Fruit fly (Drosophila melanogaster) whole organism, embryonic: ENCODE measurements around the gene Tusp.
A peak's percentile ranks its signal among the peaks of the same experiment; 100 is the strongest.

ENCODE experiments used
- Ada2b ChIP-seq: fragments of 200-800 bp; sonication (Bioruptor generic); IDR thresholded peaks from 2 replicates; pipeline ENCODE4 v1.3.6; 2022; ENCODE audit warnings: missing biosample characterization, missing genetic modification characterization
- Atf6 ChIP-seq: fragments of 200-800 bp; sonication (Bioruptor generic); IDR thresholded peaks from 2 replicates; pipeline ENCODE4 v1.3.6; 2022; ENCODE audit warnings: missing biosample characterization, missing genetic modification characterization
- Blimp-1 ChIP-seq: fragments of 200-800 bp; sonication (Bioruptor generic); optimal IDR thresholded peaks from 3 replicates; lab custom pipeline; 2018; ENCODE audit warnings: missing biosample characterization, missing genetic modification characterization, mild to moderate bottlenecking, moderate library complexity, missing genetic modification reagents
- CG10209 ChIP-seq: fragments of 200-800 bp; sonication (Bioruptor generic); optimal IDR thresholded peaks from 3 replicates; lab custom pipeline; 2017; ENCODE audit warnings: missing biosample characterization, mild to moderate bottlenecking, missing genetic modification characterization, missing genetic modification reagents
- CG10654 ChIP-seq: fragments of 200-800 bp; sonication (Bioruptor generic); optimal IDR thresholded peaks from 2 replicates; lab custom pipeline; 2016; ENCODE audit warnings: missing biosample characterization, missing genetic modification characterization
- CG11085 ChIP-seq: fragments of 200-800 bp; sonication (Bioruptor generic); IDR thresholded peaks from 2 replicates; pipeline ENCODE4 v1.3.6; 2022; ENCODE audit warnings: missing biosample characterization, missing genetic modification characterization
- CG12299 ChIP-seq: fragments of 200-800 bp; sonication (Bioruptor generic); optimal IDR thresholded peaks from 2 replicates; lab custom pipeline; 2018; ENCODE audit warnings: missing biosample characterization, mild to moderate bottlenecking, missing genetic modification characterization
- CG13296 ChIP-seq: fragments of 200-800 bp; sonication (Bioruptor generic); optimal IDR thresholded peaks from 3 replicates; lab custom pipeline; 2018; ENCODE audit warnings: missing biosample characterization, mild to moderate bottlenecking, missing genetic modification characterization
- CG13775 ChIP-seq: fragments of 200-800 bp; sonication (Bioruptor generic); optimal IDR thresholded peaks from 3 replicates; lab custom pipeline; 2017; ENCODE audit warnings: missing biosample characterization, mild to moderate bottlenecking, missing genetic modification characterization
- CG15696 ChIP-seq: fragments of 200-800 bp; sonication (Bioruptor generic); optimal IDR thresholded peaks from 2 replicates; lab custom pipeline; 2019; ENCODE audit warnings: missing biosample characterization, mild to moderate bottlenecking, missing genetic modification characterization, moderate library complexity
- CG17385 ChIP-seq: fragments of 200-800 bp; sonication (Bioruptor generic); optimal IDR thresholded peaks from 3 replicates; lab custom pipeline; 2018; ENCODE audit warnings: missing biosample characterization, mild to moderate bottlenecking, missing genetic modification characterization
- CG31388 ChIP-seq: fragments of 200-800 bp; sonication (Bioruptor generic); optimal IDR thresholded peaks from 2 replicates; lab custom pipeline; 2016; ENCODE audit warnings: missing biosample characterization, missing genetic modification characterization
- CG34422 ChIP-seq: fragments of 200-800 bp; sonication (Bioruptor generic); IDR thresholded peaks from 3 replicates; pipeline ENCODE4 v1.3.6; 2022; ENCODE audit warnings: missing biosample characterization, missing genetic modification characterization
- CG4328 ChIP-seq: fragments of 200-800 bp; sonication (Bioruptor generic); optimal IDR thresholded peaks from 3 replicates; lab custom pipeline; 2017; ENCODE audit warnings: missing biosample characterization, missing genetic modification reagents, missing genetic modification characterization
- CG4854 ChIP-seq: fragments of 200-800 bp; sonication (Bioruptor generic); optimal IDR thresholded peaks from 2 replicates; lab custom pipeline; 2016; ENCODE audit warnings: missing biosample characterization, missing genetic modification characterization, inconsistent platforms
- CG7271 ChIP-seq: fragments of 200-800 bp; sonication (Bioruptor generic); optimal IDR thresholded peaks from 2 replicates; lab custom pipeline; 2018; ENCODE audit warnings: missing biosample characterization, mild to moderate bottlenecking, missing genetic modification characterization, moderate library complexity
- CG7745 ChIP-seq: fragments of 200-800 bp; sonication (Bioruptor generic); optimal IDR thresholded peaks from 2 replicates; lab custom pipeline; 2018; ENCODE audit warnings: missing biosample characterization, mild to moderate bottlenecking, missing genetic modification characterization, moderate library complexity
- CG8359 ChIP-seq: fragments of 200-800 bp; sonication (Bioruptor generic); optimal IDR thresholded peaks from 2 replicates; lab custom pipeline; 2017; ENCODE audit warnings: missing biosample characterization, mild to moderate bottlenecking, missing genetic modification characterization, borderline replicate concordance
- CG9932 ChIP-seq: fragments of 200-800 bp; sonication (Bioruptor generic); IDR thresholded peaks from 2 replicates; pipeline ENCODE4 v1.3.6; 2022; ENCODE audit warnings: missing biosample characterization, missing genetic modification characterization
- CkIIα-i1 ChIP-seq: fragments of 200-800 bp; sonication (Bioruptor generic); IDR thresholded peaks from 2 replicates; pipeline ENCODE4 v1.3.6; 2022; ENCODE audit warnings: missing biosample characterization, missing genetic modification characterization
- ERR ChIP-seq: fragments of 200-800 bp; sonication (Bioruptor generic); optimal IDR thresholded peaks from 2 replicates; lab custom pipeline; 2016; ENCODE audit warnings: missing biosample characterization, missing genetic modification characterization
- Fer1 ChIP-seq: fragments of 200-800 bp; sonication (Bioruptor generic); optimal IDR thresholded peaks from 2 replicates; lab custom pipeline; 2017; ENCODE audit warnings: missing biosample characterization, mild to moderate bottlenecking, missing genetic modification characterization
- GATAe ChIP-seq: fragments of 200-800 bp; sonication (Bioruptor generic); conservative IDR thresholded peaks from 2 replicates; pipeline ENCODE4 v1.3.6; 2022; ENCODE audit warnings: missing biosample characterization, missing genetic modification characterization
- H2.0 ChIP-seq: fragments of 200-800 bp; sonication (Bioruptor generic); IDR thresholded peaks from 2 replicates; pipeline ENCODE4 v1.3.6; 2022; ENCODE audit warnings: missing biosample characterization, missing genetic modification characterization
- NFAT ChIP-seq: fragments of 200-800 bp; sonication (Bioruptor generic); IDR thresholded peaks from 2 replicates; pipeline ENCODE4 v1.3.6; 2022; ENCODE audit warnings: missing biosample characterization, missing genetic modification characterization
- Stat92E ChIP-seq, 3 experiments: fragments of >200 bp in 2 of 3; fragments of 200-800 bp in 1 of 3; sonication (Bioruptor generic) in 1 of 3; optimal IDR thresholded peaks; 2 replicates each; lab custom pipeline; 2017 to 2019; ENCODE audit warnings: missing biosample characterization in 3 of 3, missing genetic modification characterization in 3 of 3, mild to moderate bottlenecking in 1 of 3, moderate library complexity in 1 of 3
- ab ChIP-seq: fragments of 200-800 bp; sonication (Bioruptor generic); optimal IDR thresholded peaks from 2 replicates; lab custom pipeline; 2016; ENCODE audit warnings: missing biosample characterization, missing genetic modification characterization
- abd-A ChIP-seq: fragments of 200-800 bp; sonication (Bioruptor generic); optimal IDR thresholded peaks from 3 replicates; lab custom pipeline; 2019; ENCODE audit warnings: missing biosample characterization, mild to moderate bottlenecking, missing genetic modification characterization, moderate library complexity
- cwo ChIP-seq: fragments of 200-800 bp; sonication (Bioruptor generic); optimal IDR thresholded peaks from 3 replicates; lab custom pipeline; 2017; ENCODE audit warnings: missing biosample characterization, missing genetic modification characterization, mild to moderate bottlenecking, moderate library complexity, missing genetic modification reagents
- ems ChIP-seq: fragments of 200-800 bp; sonication (Bioruptor generic); optimal IDR thresholded peaks from 3 replicates; lab custom pipeline; 2016; ENCODE audit warnings: missing biosample characterization, missing genetic modification characterization
- gce ChIP-seq: fragments of 200-800 bp; sonication (Bioruptor generic); IDR thresholded peaks from 3 replicates; pipeline ENCODE4 v1.3.6; 2022; ENCODE audit warnings: missing biosample characterization, missing genetic modification characterization
- gcm2 ChIP-seq: fragments of 200-800 bp; sonication (Bioruptor generic); optimal IDR thresholded peaks from 2 replicates; lab custom pipeline; 2016; ENCODE audit warnings: missing biosample characterization, missing genetic modification characterization
- gsb ChIP-seq: fragments of 200-800 bp; sonication (Bioruptor generic); IDR thresholded peaks from 2 replicates; pipeline ENCODE4 v1.3.6; 2022; ENCODE audit warnings: missing biosample characterization, missing genetic modification characterization
- h ChIP-seq: fragments of >200 bp; optimal IDR thresholded peaks from 2 replicates; lab custom pipeline; 2017
- hb ChIP-seq: fragments of 200-800 bp; sonication (Bioruptor generic); IDR thresholded peaks from 3 replicates; pipeline ENCODE4 v1.3.6; 2022; ENCODE audit warnings: missing biosample characterization, missing genetic modification characterization; ENCODE audit not compliant: partially characterized antibody
- inv ChIP-seq: fragments of 200-800 bp; sonication (Bioruptor generic); IDR thresholded peaks from 2 replicates; pipeline ENCODE4 v1.3.6; 2022; ENCODE audit warnings: missing biosample characterization, missing genetic modification characterization; ENCODE audit not compliant: partially characterized antibody
- lola ChIP-seq, 3 experiments: fragments of >200 bp in 2 of 3; fragments of 200-800 bp in 1 of 3; sonication (Bioruptor generic) in 1 of 3; optimal IDR thresholded peaks; 2 replicates each; lab custom pipeline; 2017 to 2019; ENCODE audit warnings: missing biosample characterization in 3 of 3, missing genetic modification characterization in 3 of 3, mild to moderate bottlenecking in 1 of 3, moderate library complexity in 1 of 3
- nerfin-2 ChIP-seq: fragments of 200-800 bp; sonication (Bioruptor generic); IDR thresholded peaks from 2 replicates; pipeline ENCODE4 v1.3.6; 2022; ENCODE audit warnings: missing biosample characterization, missing genetic modification characterization; ENCODE audit not compliant: partially characterized antibody
- onecut ChIP-seq: fragments of 200-800 bp; sonication (Bioruptor generic); IDR thresholded peaks from 2 replicates; pipeline ENCODE4 v1.3.6; 2022; ENCODE audit warnings: missing biosample characterization, missing genetic modification characterization
- p53 ChIP-seq: fragments of 200-800 bp; sonication (Bioruptor generic); optimal IDR thresholded peaks from 2 replicates; lab custom pipeline; 2016; ENCODE audit warnings: missing biosample characterization, missing genetic modification characterization
- repo ChIP-seq: fragments of 200-800 bp; sonication (Bioruptor generic); optimal IDR thresholded peaks from 2 replicates; lab custom pipeline; 2016; ENCODE audit warnings: missing biosample characterization, missing genetic modification characterization
- row ChIP-seq: fragments of 200-800 bp; sonication (Bioruptor generic); IDR thresholded peaks from 3 replicates; pipeline ENCODE4 v1.3.6; 2022; ENCODE audit warnings: missing biosample characterization, missing genetic modification characterization
- shn ChIP-seq: fragments of 200-800 bp; sonication (Bioruptor generic); optimal IDR thresholded peaks from 3 replicates; lab custom pipeline; 2016; ENCODE audit warnings: missing biosample characterization, missing genetic modification characterization
- sima ChIP-seq: fragments of 200-800 bp; sonication (Bioruptor generic); optimal IDR thresholded peaks from 2 replicates; lab custom pipeline; 2016; ENCODE audit warnings: missing biosample characterization, missing genetic modification characterization
- sisA ChIP-seq: fragments of 200-800 bp; sonication (Bioruptor generic); IDR thresholded peaks from 2 replicates; pipeline ENCODE4 v1.3.6; 2022; ENCODE audit warnings: missing biosample characterization, missing genetic modification characterization
- slou ChIP-seq: fragments of 200-800 bp; sonication (Bioruptor generic); optimal IDR thresholded peaks from 3 replicates; lab custom pipeline; 2016; ENCODE audit warnings: missing biosample characterization, missing genetic modification characterization
- sob ChIP-seq: fragments of 200-800 bp; sonication (Bioruptor generic); IDR thresholded peaks from 2 replicates; pipeline ENCODE4 v1.3.6; 2022; ENCODE audit warnings: missing biosample characterization, missing genetic modification characterization
- tup ChIP-seq: fragments of 200-800 bp; sonication (Bioruptor generic); optimal IDR thresholded peaks from 2 replicates; lab custom pipeline; 2016; ENCODE audit warnings: missing biosample characterization, mild to moderate bottlenecking, missing genetic modification characterization, moderate library complexity
- tx ChIP-seq: fragments of 200-800 bp; sonication (Bioruptor generic); optimal IDR thresholded peaks from 2 replicates; lab custom pipeline; 2016; ENCODE audit warnings: missing biosample characterization, missing genetic modification characterization
- vfl ChIP-seq: fragments of 200-800 bp; sonication (Bioruptor generic); optimal IDR thresholded peaks from 2 replicates; lab custom pipeline; 2016; ENCODE audit warnings: missing biosample characterization, missing genetic modification characterization

Tusp gene

DNA sequence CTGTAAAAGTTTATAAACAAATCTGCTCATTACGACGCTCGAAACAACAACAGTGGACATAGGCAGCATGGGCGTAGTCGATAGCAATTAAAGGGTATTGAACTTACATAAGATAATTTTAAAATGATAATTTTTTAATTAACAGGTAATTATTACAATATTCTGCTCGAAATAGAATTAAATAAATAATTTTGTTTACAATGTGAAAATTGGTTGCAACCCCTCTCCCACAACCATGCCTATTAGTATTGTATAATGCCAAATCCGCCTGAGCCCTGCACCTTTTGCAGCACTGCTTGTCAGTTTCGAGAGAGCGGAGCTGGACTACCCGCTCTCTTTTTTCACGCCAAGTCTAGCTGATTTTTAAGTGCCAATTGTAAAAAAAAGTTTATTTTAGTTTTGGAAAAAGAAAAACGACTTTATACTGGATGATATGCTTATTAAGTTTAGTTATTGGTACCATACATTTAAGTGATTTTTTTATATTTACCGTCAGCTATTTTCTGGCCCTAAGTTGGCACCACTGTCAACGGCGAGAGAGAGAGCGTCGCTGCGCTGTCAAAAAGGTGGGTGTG, 28.4 kb downstream of the Tusp start, which contains the start of the genes CG5611 and Mtl (continued):
- peak; percentile 99 for TF ChIP-seq CG13296 (GFP tag; lab: Kevin White, UChicago)
- peak; percentile 100 for TF ChIP-seq CG15696 (tag; lab: Kevin White, UChicago)
- TF ChIP-seq CG7271 (tag; lab: Kevin White, UChicago) = peak; percentile 100
- peak; percentile 91 for TF ChIP-seq sima (GFP tag; lab: Kevin White, UChicago)
- peak; percentile 96 for TF ChIP-seq CG8359 (GFP tag; lab: Kevin White, UChicago)
- peak; percentile 100 for TF ChIP-seq H2.0 (GFP tag; lab: Robert Waterston, UW)
- peak; percentile 96 for TF ChIP-seq repo (GFP tag; lab: Kevin White, UChicago)
- peak; percentile 94 for TF ChIP-seq ERR (GFP tag; lab: Kevin White, UChicago)
- peak; percentile 100 for TF ChIP-seq sisA (GFP tag; lab: Robert Waterston, UW)
- TF ChIP-seq sob (GFP tag; lab: Robert Waterston, UW) = peak; percentile 100
- peak; percentile 100 for TF ChIP-seq row (GFP tag; lab: Robert Waterston, UW)
- TF ChIP-seq abd-A = peak; percentile 97
- peak; percentile 99 for TF ChIP-seq CG12299 (tag; lab: Kevin White, UChicago)
- TF ChIP-seq NFAT = peak; percentile 100
- peak; percentile 99 for TF ChIP-seq Blimp-1 (GFP tag; lab: Kevin White, UChicago)
- TF ChIP-seq CG34422 (GFP tag; lab: Robert Waterston, UW) = peak; percentile 100
- peak; percentile 86 for TF ChIP-seq p53 (GFP tag; lab: Kevin White, UChicago)
- peak; percentile 100 for TF ChIP-seq CG10209
- peak; percentile 100 for TF ChIP-seq gce (GFP tag; lab: Robert Waterston, UW)
- TF ChIP-seq cwo (GFP tag; lab: Kevin White, UChicago) = peak; percentile 98
- TF ChIP-seq CG31388 (GFP tag; lab: Kevin White, UChicago) = peak; percentile 99
- TF ChIP-seq vfl (GFP tag; lab: Kevin White, UChicago) = peak; percentile 99
- peak; percentile 100 for TF ChIP-seq slou (GFP tag; lab: Kevin White, UChicago)
- peak; percentile 94 for TF ChIP-seq CG7745 (tag; lab: Kevin White, UChicago)
- TF ChIP-seq CG4328 (GFP tag; lab: Kevin White, UChicago) = peak; percentile 100
- peak in 1 of 3 experiments; percentile 96 for TF ChIP-seq Stat92E (GFP tag; optimal IDR thresholded peaks at IDR 0.05; lab: Kevin White, UChicago)
- peak; percentile 99 for TF ChIP-seq Fer1 (GFP tag; lab: Kevin White, UChicago)
- peak; percentile 100 for TF ChIP-seq CG11085 (GFP tag; lab: Robert Waterston, UW)
- TF ChIP-seq h (lab: Kevin White, UChicago) = no peak
- TF ChIP-seq nerfin-2 (GFP tag; lab: Robert Waterston, UW) = 0 out of 2 replicates have a peak, but pooled peaks have one; percentile 9
- TF ChIP-seq lola (GFP tag; optimal IDR thresholded peaks at IDR 0.05; lab: Kevin White, UChicago) = peak in 1 of 3 experiments; percentile 100
- TF ChIP-seq gsb (GFP tag; lab: Robert Waterston, UW) = peak; percentile 100
- TF ChIP-seq tx (GFP tag; lab: Kevin White, UChicago) = peak; percentile 96
- peak; percentile 100 for TF ChIP-seq Atf6 (GFP tag; lab: Robert Waterston, UW)
- no peak for TF ChIP-seq inv (GFP tag; lab: Robert Waterston, UW)
- peak; percentile 100 for TF ChIP-seq Ada2b (GFP tag; lab: Robert Waterston, UW)
- peak; percentile 99 for TF ChIP-seq CG4854 (GFP tag; lab: Kevin White, UChicago)
- peak; percentile 99 for TF ChIP-seq CkIIα-i1 (GFP tag; lab: Robert Waterston, UW)
- TF ChIP-seq onecut (GFP tag; lab: Robert Waterston, UW) = peak; percentile 99
- TF ChIP-seq CG17385 = peak; percentile 99
- peak; percentile 98 for TF ChIP-seq gcm2
- peak; percentile 93 for TF ChIP-seq shn
- TF ChIP-seq CG9932 (GFP tag; lab: Robert Waterston, UW) = peak; percentile 100
- peak; percentile 100 for TF ChIP-seq CG13775
- TF ChIP-seq ab (GFP tag; lab: Kevin White, UChicago) = peak; percentile 98
- peak; percentile 98 for TF ChIP-seq ems (GFP tag; lab: Kevin White, UChicago)
- TF ChIP-seq GATAe (GFP tag; lab: Robert Waterston, UW) = peak; percentile 99
- peak; percentile 98 for TF ChIP-seq tup (GFP tag; lab: Kevin White, UChicago)
- TF ChIP-seq CG10654 (GFP tag; lab: Kevin White, UChicago) = peak; percentile 100
- TF ChIP-seq hb (GFP tag; lab: Robert Waterston, UW) = no peak
